ENCODE assay signal across 1 fruit fly cellular context in genomic region chr2L:8488735-8489134, dm6.
A peak's percentile ranks its signal among the peaks of the same experiment; 100 is the strongest.
TF ChIP-seq lines count a peak whose summit lies in the region.

TSS of gene CG13088 (plus strand) at chr2L:8488981.

TF ChIP-seq in whole organism, embryonic, 481 proteins besides CTCF, POLR2A, EP300 and RAD21 (continued from another document and continues in another):
- TF ChIP-seq twi (tag; optimal IDR thresholded peaks at IDR 0.05; lab: Kevin White, UChicago) (no peak), CG1792 (GFP tag; optimal IDR thresholded peaks at IDR 0.05; lab: Kevin White, UChicago) (peak; percentile 6), NFAT (GFP tag; IDR thresholded peaks at IDR 0.05; lab: Robert Waterston, UW) (no peak; the same call in 1 of the 2 replicates), Dref (GFP tag; IDR thresholded peaks at IDR 0.05; lab: Robert Waterston, UW) (peak; percentile 54), yki (optimal IDR thresholded peaks at IDR 0.05; lab: Kevin White, UChicago) (no peak), Ssrp (tag; optimal IDR thresholded peaks at IDR 0.05; lab: Kevin White, UChicago) (no peak), CG11456 (GFP tag; IDR thresholded peaks at IDR 0.05; lab: Robert Waterston, UW) (peak; percentile 47; the same call in 1 of the 3 replicates), CG10274 (GFP tag; optimal IDR thresholded peaks at IDR 0.05; lab: Kevin White, UChicago) (no peak), ems (GFP tag; optimal IDR thresholded peaks at IDR 0.05; lab: Kevin White, UChicago) (peak; percentile 32), fd102C (GFP tag; optimal IDR thresholded peaks at IDR 0.05; lab: Kevin White, UChicago) (no peak), H15 (GFP tag; IDR thresholded peaks at IDR 0.05; lab: Robert Waterston, UW) (no peak), CG5953 (GFP tag; IDR thresholded peaks at IDR 0.05; lab: Robert Waterston, UW) (no peak), CG14710 (tag; optimal IDR thresholded peaks at IDR 0.05; lab: Kevin White, UChicago) (peak; percentile 51), CG42726 (GFP tag; IDR thresholded peaks at IDR 0.05; lab: Robert Waterston, UW; ENCODE audit: partially characterized antibody) (peak; percentile 50; the same call in 1 of the 2 replicates), CG33557 (GFP tag; optimal IDR thresholded peaks at IDR 0.05; lab: Kevin White, UChicago) (no peak), CG4404 (GFP tag; IDR thresholded peaks at IDR 0.05; lab: Robert Waterston, UW) (no peak), lilli (GFP tag; optimal IDR thresholded peaks at IDR 0.05; lab: Kevin White, UChicago) (peak; percentile 6), klu (GFP tag; IDR thresholded peaks at IDR 0.05; lab: Robert Waterston, UW) (no peak), CG6654 (GFP tag; optimal IDR thresholded peaks at IDR 0.05; lab: Kevin White, UChicago) (no peak), ash1 (GFP tag; optimal IDR thresholded peaks at IDR 0.05; lab: Kevin White, UChicago) (no peak), Bteb2 (GFP tag; optimal IDR thresholded peaks at IDR 0.05; lab: Kevin White, UChicago) (peak; percentile 35), aop (GFP tag; IDR thresholded peaks at IDR 0.05; lab: Robert Waterston, UW) (no peak), Sox100B (GFP tag; optimal IDR thresholded peaks at IDR 0.05; lab: Kevin White, UChicago) (no peak), CG18011 (GFP tag; optimal IDR thresholded peaks at IDR 0.05; lab: Kevin White, UChicago) (no peak), CG10979 (tag; optimal IDR thresholded peaks at IDR 0.05; lab: Kevin White, UChicago) (no peak), CG17802 (tag; optimal IDR thresholded peaks at IDR 0.05; lab: Kevin White, UChicago) (peak; percentile 33), lab (GFP tag; optimal IDR thresholded peaks at IDR 0.05; lab: Kevin White, UChicago) (no peak), CG11398 (GFP tag; optimal IDR thresholded peaks at IDR 0.05; lab: Kevin White, UChicago) (peak; percentile 2), dm (GFP tag; optimal IDR thresholded peaks at IDR 0.05; lab: Kevin White, UChicago) (peak; percentile 67), CG12155 (GFP tag; optimal IDR thresholded peaks at IDR 0.05; lab: Kevin White, UChicago) (peak; percentile 42), Dip2 (GFP tag; IDR thresholded peaks at IDR 0.05; lab: Robert Waterston, UW) (no peak), Doc2 (GFP tag; IDR thresholded peaks at IDR 0.05; lab: Robert Waterston, UW) (no peak), CG31441 (GFP tag; IDR thresholded peaks at IDR 0.05; lab: Robert Waterston, UW) (no peak), CG6854 (GFP tag; optimal IDR thresholded peaks at IDR 0.05; lab: Kevin White, UChicago) (no peak), CG12659 (GFP tag; optimal IDR thresholded peaks at IDR 0.05; lab: Kevin White, UChicago) (peak; percentile 58), sima (GFP tag; optimal IDR thresholded peaks at IDR 0.05; lab: Kevin White, UChicago) (no peak), TFAM (GFP tag; optimal IDR thresholded peaks at IDR 0.05; lab: Kevin White, UChicago) (no peak), btn (GFP tag; optimal IDR thresholded peaks at IDR 0.05; lab: Kevin White, UChicago) (no peak), CG6272 (GFP tag; IDR thresholded peaks at IDR 0.05; lab: Robert Waterston, UW) (no peak), CG10321 (GFP tag; IDR thresholded peaks at IDR 0.05; lab: Robert Waterston, UW) (no peak), sug (tag; optimal IDR thresholded peaks at IDR 0.05; lab: Kevin White, UChicago) (peak; percentile 28), CG18619 (GFP tag; optimal IDR thresholded peaks at IDR 0.05; lab: Kevin White, UChicago) (peak; percentile 4), chn (GFP tag; optimal IDR thresholded peaks at IDR 0.05; lab: Kevin White, UChicago) (peak; percentile 23), CG1603 (tag; optimal IDR thresholded peaks at IDR 0.05; lab: Kevin White, UChicago) (peak; percentile 83), Rfx (GFP tag; IDR thresholded peaks at IDR 0.05; lab: Robert Waterston, UW) (no peak; the same call in none of the 2 replicates), CG4617 (GFP tag; optimal IDR thresholded peaks at IDR 0.05; lab: Kevin White, UChicago; ENCODE audit: borderline replicate concordance) (peak; percentile 38), tio (GFP tag; optimal IDR thresholded peaks at IDR 0.05; lab: Kevin White, UChicago) (no peak), nmo (GFP tag; optimal IDR thresholded peaks at IDR 0.05; lab: Kevin White, UChicago) (peak; percentile 41), crol (GFP tag; IDR thresholded peaks at IDR 0.05; lab: Robert Waterston, UW) (no peak), Ets97D (GFP tag; optimal IDR thresholded peaks at IDR 0.05; lab: Kevin White, UChicago) (peak; percentile 85), gcm (GFP tag; optimal IDR thresholded peaks at IDR 0.05; lab: Kevin White, UChicago) (no peak), NC2β (GFP tag; optimal IDR thresholded peaks at IDR 0.05; lab: Kevin White, UChicago) (peak; percentile 36), Jarid2 (GFP tag; optimal IDR thresholded peaks at IDR 0.05; lab: Kevin White, UChicago) (no peak), schlank (tag; optimal IDR thresholded peaks at IDR 0.05; lab: Kevin White, UChicago) (no peak), lola (GFP tag; optimal IDR thresholded peaks at IDR 0.05; lab: Kevin White, UChicago) (no peak), pita (GFP tag; optimal IDR thresholded peaks at IDR 0.05; lab: Kevin White, UChicago) (no peak), CG1647 (GFP tag; optimal IDR thresholded peaks at IDR 0.05; lab: Kevin White, UChicago) (no peak), Sin3A (optimal IDR thresholded peaks at IDR 0.05; lab: Kevin White, UChicago) (no peak), sob (GFP tag; IDR thresholded peaks at IDR 0.05; lab: Robert Waterston, UW) (peak; percentile 68), Nf-YB (GFP tag; optimal IDR thresholded peaks at IDR 0.05; lab: Kevin White, UChicago) (no peak), Blimp-1 (GFP tag; optimal IDR thresholded peaks at IDR 0.05; lab: Kevin White, UChicago) (no peak), Mes4 (GFP tag; optimal IDR thresholded peaks at IDR 0.05; lab: Kevin White, UChicago) (no peak), CG15011 (GFP tag; optimal IDR thresholded peaks at IDR 0.05; lab: Kevin White, UChicago) (no peak), CG3407 (GFP tag; optimal IDR thresholded peaks at IDR 0.05; lab: Kevin White, UChicago) (peak; percentile 12), CG2129 (GFP tag; IDR thresholded peaks at IDR 0.05; lab: Robert Waterston, UW; ENCODE audit: partially characterized antibody) (no peak), CG14050 (GFP tag; IDR thresholded peaks at IDR 0.05; lab: Robert Waterston, UW) (no peak), nerfin-2 (GFP tag; IDR thresholded peaks at IDR 0.05; lab: Robert Waterston, UW; ENCODE audit: partially characterized antibody) (no peak), ac (GFP tag; optimal IDR thresholded peaks at IDR 0.05; lab: Kevin White, UChicago) (no peak), tgo (GFP tag; IDR thresholded peaks at IDR 0.05; lab: Robert Waterston, UW) (no peak), Scr (GFP tag; IDR thresholded peaks at IDR 0.05; lab: Robert Waterston, UW; ENCODE audit: partially characterized antibody) (no peak), BtbVII (GFP tag; optimal IDR thresholded peaks at IDR 0.05; lab: Kevin White, UChicago) (no peak), Lpt (GFP tag; optimal IDR thresholded peaks at IDR 0.05; lab: Kevin White, UChicago) (no peak), CG11085 (GFP tag; IDR thresholded peaks at IDR 0.05; lab: Robert Waterston, UW) (no peak), Asciz (GFP tag; optimal IDR thresholded peaks at IDR 0.05; lab: Kevin White, UChicago) (peak; percentile 3), Spps (tag; optimal IDR thresholded peaks at IDR 0.05; lab: Kevin White, UChicago) (no peak), D19A (tag; optimal IDR thresholded peaks at IDR 0.05; lab: Kevin White, UChicago) (no peak), ewg (GFP tag; optimal IDR thresholded peaks at IDR 0.05; lab: Kevin White, UChicago) (no peak), CG4328 (GFP tag; optimal IDR thresholded peaks at IDR 0.05; lab: Kevin White, UChicago) (no peak), CG15073 (GFP tag; optimal IDR thresholded peaks at IDR 0.05; lab: Kevin White, UChicago) (no peak), HLH4C (GFP tag; IDR thresholded peaks at IDR 0.05; lab: Robert Waterston, UW; ENCODE audit: partially characterized antibody) (no peak), Taf1 (GFP tag; IDR thresholded peaks at IDR 0.05; lab: Robert Waterston, UW) (no peak), CG9876 (GFP tag; optimal IDR thresholded peaks at IDR 0.05; lab: Kevin White, UChicago) (no peak), esg (GFP tag; conservative IDR thresholded peaks at IDR 0.05; lab: Robert Waterston, UW) (no peak), CG43689 (GFP tag; IDR thresholded peaks at IDR 0.05; lab: Robert Waterston, UW) (no peak), gt (GFP tag; IDR thresholded peaks at IDR 0.05; lab: Robert Waterston, UW) (no peak), lbe (GFP tag; optimal IDR thresholded peaks at IDR 0.05; lab: Kevin White, UChicago) (no peak), Ravus (GFP tag; IDR thresholded peaks at IDR 0.05; lab: Robert Waterston, UW) (no peak), Atf6 (GFP tag; IDR thresholded peaks at IDR 0.05; lab: Robert Waterston, UW) (no peak), CG8478 (optimal IDR thresholded peaks at IDR 0.05; lab: Kevin White, UChicago) (no peak), D (optimal IDR thresholded peaks at IDR 0.05; lab: Kevin White, UChicago) (no peak), D (GFP tag; optimal IDR thresholded peaks at IDR 0.05; lab: Kevin White, UChicago) (no peak), dimm (GFP tag; IDR thresholded peaks at IDR 0.05; lab: Robert Waterston, UW) (no peak), gem (tag; optimal IDR thresholded peaks at IDR 0.05; lab: Kevin White, UChicago) (no peak), Med (GFP tag; lab: Kevin White, UChicago) (peak; percentile 89), CG7556 (GFP tag; optimal IDR thresholded peaks at IDR 0.05; lab: Kevin White, UChicago) (no peak), CG12769 (tag; optimal IDR thresholded peaks at IDR 0.05; lab: Kevin White, UChicago) (no peak), CG4424 (GFP tag; optimal IDR thresholded peaks at IDR 0.05; lab: Kevin White, UChicago) (no peak), CG10267 (tag; optimal IDR thresholded peaks at IDR 0.05; lab: Kevin White, UChicago) (peak; percentile 98), Mrtf (GFP tag; IDR thresholded peaks at IDR 0.05; lab: Robert Waterston, UW) (no peak), fu2 (GFP tag; optimal IDR thresholded peaks at IDR 0.05; lab: Kevin White, UChicago) (peak; percentile 38), gfzf (GFP tag; optimal IDR thresholded peaks at IDR 0.05; lab: Kevin White, UChicago) (peak; percentile 22), trh (GFP tag; optimal IDR thresholded peaks at IDR 0.05; lab: Kevin White, UChicago) (no peak), fru (optimal IDR thresholded peaks at IDR 0.05; lab: Kevin White, UChicago) (no peak), gce (GFP tag; IDR thresholded peaks at IDR 0.05; lab: Robert Waterston, UW) (no peak), Side (GFP tag; optimal IDR thresholded peaks at IDR 0.05; lab: Kevin White, UChicago) (peak; percentile 12), usp (GFP tag; optimal IDR thresholded peaks at IDR 0.05; lab: Kevin White, UChicago) (no peak), wek (GFP tag; optimal IDR thresholded peaks at IDR 0.05; lab: Kevin White, UChicago) (no peak), bsh (GFP tag; optimal IDR thresholded peaks at IDR 0.05; lab: Kevin White, UChicago) (no peak), CG12299 (tag; optimal IDR thresholded peaks at IDR 0.05; lab: Kevin White, UChicago) (no peak), CG12942 (GFP tag; optimal IDR thresholded peaks at IDR 0.05; lab: Kevin White, UChicago) (peak; percentile 20), B-H2 (GFP tag; optimal IDR thresholded peaks at IDR 0.05; lab: Kevin White, UChicago) (peak; percentile 55), CG9727 (GFP tag; optimal IDR thresholded peaks at IDR 0.05; lab: Kevin White, UChicago) (no peak), chif (GFP tag; optimal IDR thresholded peaks at IDR 0.05; lab: Kevin White, UChicago) (peak; percentile 14 to 17), CG9215 (GFP tag; IDR thresholded peaks at IDR 0.05; lab: Robert Waterston, UW) (no peak), Doc3 (GFP tag; IDR thresholded peaks at IDR 0.05; lab: Robert Waterston, UW; ENCODE audit: partially characterized antibody) (no peak), B-H1 (GFP tag; IDR thresholded peaks at IDR 0.05; lab: Robert Waterston, UW) (no peak), dysf (GFP tag; IDR thresholded peaks at IDR 0.05; lab: Robert Waterston, UW) (no peak), az2 (GFP tag; optimal IDR thresholded peaks at IDR 0.05; lab: Kevin White, UChicago) (peak; percentile 16), CG17361 (GFP tag; IDR thresholded peaks at IDR 0.05; lab: Robert Waterston, UW) (no peak), fd3F (GFP tag; optimal IDR thresholded peaks at IDR 0.05; lab: Kevin White, UChicago) (peak; percentile 28), CG4730 (GFP tag; IDR thresholded peaks at IDR 0.05; lab: Robert Waterston, UW) (no peak), pros (GFP tag; optimal IDR thresholded peaks at IDR 0.05; lab: Kevin White, UChicago) (no peak), zfh2 (GFP tag; optimal IDR thresholded peaks at IDR 0.05; lab: Kevin White, UChicago) (peak; percentile 40), odd (GFP tag; optimal IDR thresholded peaks at IDR 0.05; lab: Kevin White, UChicago) (no peak), grn (GFP tag; optimal IDR thresholded peaks at IDR 0.05; lab: Kevin White, UChicago) (no peak), Aef1 (GFP tag; IDR thresholded peaks at IDR 0.05; lab: Robert Waterston, UW) (peak; percentile 38; the same call in 1 of the 3 replicates), CG34376 (GFP tag; optimal IDR thresholded peaks at IDR 0.05; lab: Kevin White, UChicago) (no peak), tll (GFP tag; optimal IDR thresholded peaks at IDR 0.05; lab: Kevin White, UChicago) (peak in 1 of 2 experiments; percentile 11), pum (GFP tag; optimal IDR thresholded peaks at IDR 0.05; lab: Kevin White, UChicago) (peak; percentile 24), luna (GFP tag; optimal IDR thresholded peaks at IDR 0.05; lab: Kevin White, UChicago) (no peak), Nf-YC (tag; optimal IDR thresholded peaks at IDR 0.05; lab: Kevin White, UChicago) (no peak), CG15514 (GFP tag; optimal IDR thresholded peaks at IDR 0.05; lab: Kevin White, UChicago) (peak; percentile 61), z (GFP tag; IDR thresholded peaks at IDR 0.05; lab: Robert Waterston, UW) (no peak), Dll (GFP tag; IDR thresholded peaks at IDR 0.05; lab: Robert Waterston, UW; ENCODE audit: partially characterized antibody) (no peak), otp (GFP tag; IDR thresholded peaks at IDR 0.05; lab: Robert Waterston, UW) (no peak), CG1602 (GFP tag; optimal IDR thresholded peaks at IDR 0.05; lab: Kevin White, UChicago) (peak; percentile 6), Ada2b (GFP tag; IDR thresholded peaks at IDR 0.05; lab: Robert Waterston, UW) (no peak), wdn (GFP tag; IDR thresholded peaks at IDR 0.05; lab: Robert Waterston, UW) (no peak), sd (tag; optimal IDR thresholded peaks at IDR 0.05; lab: Kevin White, UChicago) (no peak)
